Fruit fly (Drosophila melanogaster) whole organism, prepupa: ENCODE results near the gene mldr.
A peak's percentile ranks its signal among the peaks of the same experiment; 100 is the strongest.

Source experiments
- Blimp-1 ChIP-seq: fragments of 200-800 bp; sonication (Bioruptor generic); optimal IDR thresholded peaks from 3 replicates; lab custom pipeline; 2017; ENCODE audit warnings: missing biosample characterization, missing genetic modification characterization, mild to moderate bottlenecking, moderate library complexity, missing genetic modification reagents
- CG10631 ChIP-seq: fragments of 200-800 bp; sonication (Bioruptor generic); optimal IDR thresholded peaks from 2 replicates; lab custom pipeline; 2016; ENCODE audit warnings: missing biosample characterization, missing genetic modification characterization
- CG11294 ChIP-seq: fragments of 200-800 bp; sonication (Bioruptor generic); IDR thresholded peaks from 2 replicates; pipeline ENCODE4 v1.3.6; 2022; ENCODE audit warnings: missing biosample characterization, missing genetic modification characterization
- CG11902 ChIP-seq: fragments of 200-800 bp; sonication (Bioruptor generic); optimal IDR thresholded peaks from 3 replicates; lab custom pipeline; 2016; ENCODE audit warnings: missing biosample characterization, missing genetic modification characterization
- CG15336 ChIP-seq: fragments of 200-800 bp; sonication (Bioruptor generic); IDR thresholded peaks from 2 replicates; pipeline ENCODE4 v1.3.6; 2022; ENCODE audit warnings: missing biosample characterization, missing genetic modification characterization
- CG1621 ChIP-seq: fragments of 200-800 bp; sonication (Bioruptor generic); optimal IDR thresholded peaks from 3 replicates; lab custom pipeline; 2018; ENCODE audit warnings: missing biosample characterization, mild to moderate bottlenecking, missing genetic modification characterization
- CG31627 ChIP-seq: fragments of 200-800 bp; sonication (Bioruptor generic); optimal IDR thresholded peaks from 3 replicates; lab custom pipeline; 2016; ENCODE audit warnings: missing biosample characterization, missing genetic modification characterization
- CG32006 ChIP-seq: fragments of 200-800 bp; sonication (Bioruptor generic); optimal IDR thresholded peaks from 3 replicates; lab custom pipeline; 2017; ENCODE audit warnings: missing biosample characterization, mild to moderate bottlenecking, missing genetic modification characterization
- CG34406 ChIP-seq: fragments of 200-800 bp; sonication (Bioruptor generic); optimal IDR thresholded peaks from 3 replicates; lab custom pipeline; 2016; ENCODE audit warnings: missing biosample characterization, missing genetic modification characterization
- CG3919 ChIP-seq: fragments of 200-800 bp; sonication (Bioruptor generic); optimal IDR thresholded peaks from 3 replicates; lab custom pipeline; 2016; ENCODE audit warnings: missing biosample characterization, missing genetic modification characterization
- CG4318 ChIP-seq: fragments of 200-800 bp; sonication (Bioruptor generic); optimal IDR thresholded peaks from 3 replicates; lab custom pipeline; 2017; ENCODE audit warnings: missing biosample characterization, mild to moderate bottlenecking, missing genetic modification characterization
- CG6163 ChIP-seq: fragments of 200-800 bp; sonication (Bioruptor generic); IDR thresholded peaks from 3 replicates; pipeline ENCODE4 v1.3.6; 2022; ENCODE audit warnings: missing biosample characterization, missing genetic modification characterization
- CG6276 ChIP-seq: fragments of 200-800 bp; sonication (Bioruptor generic); optimal IDR thresholded peaks from 2 replicates; lab custom pipeline; 2017; ENCODE audit warnings: missing biosample characterization, mild to moderate bottlenecking, missing genetic modification characterization
- CG6792 ChIP-seq: fragments of 200-800 bp; sonication (Bioruptor generic); optimal IDR thresholded peaks from 3 replicates; lab custom pipeline; 2016; ENCODE audit warnings: missing biosample characterization, missing genetic modification characterization
- CG6808 ChIP-seq: fragments of 200-800 bp; sonication (Bioruptor generic); optimal IDR thresholded peaks from 3 replicates; lab custom pipeline; 2017; ENCODE audit warnings: missing biosample characterization, missing genetic modification characterization, mild to moderate bottlenecking, moderate library complexity, missing genetic modification reagents
- CG6854 ChIP-seq: fragments of 200-800 bp; sonication (Bioruptor generic); optimal IDR thresholded peaks from 2 replicates; lab custom pipeline; 2017; ENCODE audit warnings: missing biosample characterization, mild to moderate bottlenecking, missing genetic modification characterization
- CG7368 ChIP-seq: fragments of 200-800 bp; sonication (Bioruptor generic); optimal IDR thresholded peaks from 3 replicates; lab custom pipeline; 2016; ENCODE audit warnings: missing biosample characterization, missing genetic modification characterization
- CG8119 ChIP-seq: fragments of 200-800 bp; sonication (Bioruptor generic); IDR thresholded peaks from 3 replicates; pipeline ENCODE4 v1.3.6; 2022; ENCODE audit warnings: missing biosample characterization, missing genetic modification characterization
- CG8319 ChIP-seq: fragments of 200-800 bp; sonication (Bioruptor generic); optimal IDR thresholded peaks from 3 replicates; lab custom pipeline; 2016; ENCODE audit warnings: missing biosample characterization, missing genetic modification characterization
- CG8632 ChIP-seq: fragments of 200-800 bp; sonication (Bioruptor generic); optimal IDR thresholded peaks from 3 replicates; lab custom pipeline; 2016; ENCODE audit warnings: missing biosample characterization, missing genetic modification characterization
- CG9139 ChIP-seq: fragments of 200-800 bp; sonication (Bioruptor generic); optimal IDR thresholded peaks from 3 replicates; lab custom pipeline; 2017; ENCODE audit warnings: missing biosample characterization, mild to moderate bottlenecking, missing genetic modification characterization
- Eip75B ChIP-seq: fragments of 200-800 bp; sonication (Bioruptor generic); optimal IDR thresholded peaks from 3 replicates; lab custom pipeline; 2016; ENCODE audit warnings: missing biosample characterization, missing genetic modification characterization
- Eip78C ChIP-seq: fragments of 200-800 bp; sonication (Bioruptor generic); peaks from one replicate; lab custom pipeline; 2016; ENCODE audit warnings: missing biosample characterization, missing genetic modification characterization
- Eip93F ChIP-seq: fragments of 200-800 bp; sonication (Bioruptor generic); optimal IDR thresholded peaks from 2 replicates; lab custom pipeline; 2016; ENCODE audit warnings: missing biosample characterization, mild to moderate bottlenecking, missing genetic modification characterization
- Ets21C ChIP-seq: fragments of 200-800 bp; sonication (Bioruptor generic); optimal IDR thresholded peaks from 3 replicates; lab custom pipeline; 2016; ENCODE audit warnings: missing biosample characterization, missing genetic modification characterization
- Gug ChIP-seq: fragments of 200-800 bp; sonication (Bioruptor generic); IDR thresholded peaks from 2 replicates; pipeline ENCODE4 v1.3.6; 2022; ENCODE audit warnings: missing biosample characterization, missing genetic modification characterization
- Hr38 ChIP-seq: sonication (Bioruptor generic); optimal IDR thresholded peaks from 2 replicates; lab custom pipeline; 2016; ENCODE audit warnings: missing biosample characterization, missing genetic modification characterization
- Hr4 ChIP-seq: fragments of 200-800 bp; sonication (Bioruptor generic); optimal IDR thresholded peaks from 3 replicates; lab custom pipeline; 2016; ENCODE audit warnings: missing biosample characterization, missing genetic modification characterization
- Met ChIP-seq: fragments of 200-800 bp; sonication (Bioruptor generic); optimal IDR thresholded peaks from 3 replicates; lab custom pipeline; 2016; ENCODE audit warnings: missing biosample characterization, missing genetic modification characterization
- Sox14 ChIP-seq: fragments of 200-800 bp; sonication (Bioruptor generic); optimal IDR thresholded peaks from 3 replicates; lab custom pipeline; 2016; ENCODE audit warnings: missing biosample characterization, missing genetic modification characterization
- achi ChIP-seq: fragments of 200-800 bp; sonication (Bioruptor generic); optimal IDR thresholded peaks from 3 replicates; lab custom pipeline; 2016; ENCODE audit warnings: missing biosample characterization, missing genetic modification characterization
- acj6 ChIP-seq: fragments of 200-800 bp; sonication (Bioruptor generic); optimal IDR thresholded peaks from 3 replicates; lab custom pipeline; 2016; ENCODE audit warnings: missing biosample characterization, missing genetic modification characterization
- cyc ChIP-seq: fragments of 200-800 bp; sonication (Bioruptor generic); optimal IDR thresholded peaks from 3 replicates; lab custom pipeline; 2016; ENCODE audit warnings: missing biosample characterization, missing genetic modification characterization
- dsx ChIP-seq: fragments of 200-800 bp; optimal IDR thresholded peaks from 3 replicates; lab custom pipeline; 2019; ENCODE audit warnings: missing biosample characterization, mild to moderate bottlenecking, missing genetic modification characterization, moderate library complexity; ENCODE audit not compliant: poor library complexity, severe bottlenecking
- eg ChIP-seq: fragments of 200-800 bp; sonication (Bioruptor generic); IDR thresholded peaks from 3 replicates; pipeline ENCODE4 v1.3.6; 2022; ENCODE audit warnings: missing biosample characterization, missing genetic modification characterization
- esn ChIP-seq: fragments of 200-800 bp; sonication (Bioruptor generic); optimal IDR thresholded peaks from 2 replicates; lab custom pipeline; 2016; ENCODE audit warnings: missing biosample characterization, mild to moderate bottlenecking, missing genetic modification characterization, moderate library complexity
- fd59A ChIP-seq: fragments of 200-800 bp; sonication (Bioruptor generic); optimal IDR thresholded peaks from 2 replicates; lab custom pipeline; 2017; ENCODE audit warnings: missing biosample characterization, mild to moderate bottlenecking, missing genetic modification characterization, missing genetic modification reagents
- lz ChIP-seq: fragments of 200-800 bp; sonication (Bioruptor generic); optimal IDR thresholded peaks from 3 replicates; lab custom pipeline; 2016; ENCODE audit warnings: missing biosample characterization, missing genetic modification characterization
- net ChIP-seq: fragments of 200-800 bp; sonication (Bioruptor generic); optimal IDR thresholded peaks from 3 replicates; lab custom pipeline; 2016; ENCODE audit warnings: missing biosample characterization, missing genetic modification characterization
- pdm3 ChIP-seq: fragments of 200-800 bp; sonication (Bioruptor generic); optimal IDR thresholded peaks from 3 replicates; lab custom pipeline; 2016; ENCODE audit warnings: missing biosample characterization, missing genetic modification characterization
- ss ChIP-seq, 2 experiments: fragments of 200-800 bp; sonication (Bioruptor generic); optimal IDR thresholded peaks; 2 replicates in 1 of 2; 3 replicates in 1 of 2; lab custom pipeline; 2017 to 2018; ENCODE audit warnings: mild to moderate bottlenecking in 2 of 2, missing biosample characterization in 2 of 2, missing genetic modification characterization in 2 of 2, moderate library complexity in 1 of 2
- svp ChIP-seq: fragments of 200-800 bp; sonication (Bioruptor generic); peaks from one replicate; lab custom pipeline; 2016; ENCODE audit warnings: missing biosample characterization, missing genetic modification characterization
- topi ChIP-seq: fragments of 200-800 bp; sonication (Bioruptor generic); optimal IDR thresholded peaks from 3 replicates; lab custom pipeline; 2016; ENCODE audit warnings: missing biosample characterization, missing genetic modification characterization
- vri ChIP-seq: fragments of 200-800 bp; sonication (Bioruptor generic); optimal IDR thresholded peaks from 3 replicates; lab custom pipeline; 2016; ENCODE audit warnings: missing biosample characterization, mild to moderate bottlenecking, missing genetic modification characterization

mldr gene

DNA sequence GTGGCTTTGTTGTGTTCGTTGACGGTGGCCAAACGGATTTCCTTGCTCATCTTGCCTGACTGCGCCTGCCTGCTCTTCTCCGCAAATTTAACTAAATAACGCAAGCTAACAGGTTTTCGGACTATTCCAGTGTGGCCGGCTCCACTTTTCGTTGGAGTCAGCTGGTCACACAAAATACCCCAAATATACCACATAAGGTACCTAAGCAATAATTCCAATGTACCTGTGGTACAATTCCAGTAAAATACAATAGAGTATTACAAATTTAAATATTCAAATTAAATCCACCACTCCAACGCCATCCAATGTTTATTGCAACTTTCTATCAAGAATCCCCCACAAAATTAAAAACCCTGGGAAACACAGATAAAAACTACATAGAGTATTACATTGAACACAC, 14.5 kb upstream of the mldr start, which contains the start of gene CG3566 (continued):
- TF ChIP-seq esn (GFP tag; lab: Kevin White, UChicago) (peak; percentile 21), svp (GFP tag; lab: Kevin White, UChicago) (peak; percentile 52), dsx (GFP tag; lab: Kevin White, UChicago) (peak; percentile 0), CG15336 (GFP tag; lab: Robert Waterston, UW) (0 out of 2 replicates have a peak, but pooled peaks have one; percentile 27), Hr4 (GFP tag; lab: Kevin White, UChicago) (no peak), CG7368 (no peak), CG10631 (no peak), CG6163 (GFP tag; lab: Robert Waterston, UW) (no peak), CG31627 (GFP tag; lab: Kevin White, UChicago) (no peak), cyc (GFP tag; lab: Kevin White, UChicago) (no peak), CG11902 (GFP tag; lab: Kevin White, UChicago) (no peak), Hr38 (GFP tag; lab: Kevin White, UChicago) (no peak), Gug (no peak), CG6276 (GFP tag; lab: Kevin White, UChicago) (no peak), Eip93F (GFP tag; lab: Kevin White, UChicago) (no peak), CG8319 (GFP tag; lab: Kevin White, UChicago) (no peak), Eip78C (GFP tag; lab: Kevin White, UChicago) (peak; percentile 63), achi (GFP tag; lab: Kevin White, UChicago) (no peak), lz (GFP tag; lab: Kevin White, UChicago) (no peak), CG6808 (GFP tag; lab: Kevin White, UChicago) (no peak), CG6854 (GFP tag; lab: Kevin White, UChicago) (no peak), Ets21C (no peak), topi (GFP tag; lab: Kevin White, UChicago) (no peak), CG9139 (GFP tag; lab: Kevin White, UChicago) (no peak), CG34406 (no peak), net (GFP tag; lab: Kevin White, UChicago) (no peak), CG11294 (GFP tag; lab: Robert Waterston, UW) (no peak), acj6 (GFP tag; lab: Kevin White, UChicago) (no peak), Eip75B (no peak), Met (GFP tag; lab: Kevin White, UChicago) (no peak), Blimp-1 (GFP tag; lab: Kevin White, UChicago) (no peak), ss (GFP tag; optimal IDR thresholded peaks at IDR 0.05; lab: Kevin White, UChicago) (no peak), CG4318 (GFP tag; lab: Kevin White, UChicago) (no peak), vri (GFP tag; lab: Kevin White, UChicago) (peak; percentile 16)

DNA sequence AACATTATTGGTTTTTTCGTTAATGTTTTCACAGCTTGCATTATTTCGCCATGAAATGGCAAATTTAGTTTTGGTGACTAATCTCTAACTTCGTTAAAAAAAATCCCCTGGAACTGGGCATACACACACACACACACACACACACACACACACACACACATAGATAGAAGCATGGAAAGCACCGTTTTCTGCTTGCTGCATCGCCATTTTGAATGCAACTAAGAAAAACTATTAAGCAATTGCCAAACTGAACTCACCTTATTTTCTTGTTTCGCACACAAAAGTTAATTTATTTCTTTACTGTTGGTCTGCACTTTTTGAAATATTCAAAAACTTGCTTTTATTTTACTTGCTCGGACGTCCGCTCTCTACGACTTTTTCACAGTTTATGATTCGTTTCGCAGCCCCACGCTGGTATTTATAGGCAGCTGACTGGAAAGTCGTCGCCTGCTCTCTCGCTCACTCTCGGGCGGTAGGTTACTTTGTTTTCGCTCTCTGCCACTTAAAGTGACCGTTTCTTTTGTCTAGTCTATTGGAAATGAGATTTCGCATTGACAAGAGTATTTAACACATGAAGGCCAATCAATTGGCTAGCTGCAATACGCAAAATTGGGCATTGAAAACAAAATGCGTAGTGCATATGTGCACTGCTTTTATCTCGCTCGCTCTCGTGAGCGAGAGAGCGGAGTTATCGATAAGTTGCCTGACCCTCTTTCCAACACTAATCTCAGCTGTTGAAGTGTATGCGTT, 12.0 kb upstream of the mldr start:
- TF ChIP-seq dsx (GFP tag; lab: Kevin White, UChicago) (peak; percentile 10), esn (GFP tag; lab: Kevin White, UChicago) (peak; percentile 45), CG8632 (GFP tag; lab: Kevin White, UChicago) (peak; percentile 4), ss (GFP tag; optimal IDR thresholded peaks at IDR 0.05; lab: Kevin White, UChicago) (peak in 1 of 2 experiments; percentile 22), CG8119 (peak; percentile 27; the same call in 1 of the 3 replicates), pdm3 (GFP tag; lab: Kevin White, UChicago) (no peak), svp (GFP tag; lab: Kevin White, UChicago) (peak; percentile 79), net (GFP tag; lab: Kevin White, UChicago) (peak; percentile 7), Met (GFP tag; lab: Kevin White, UChicago) (peak; percentile 34), CG32006 (GFP tag; lab: Kevin White, UChicago) (no peak), Eip93F (GFP tag; lab: Kevin White, UChicago) (no peak), CG6792 (GFP tag; lab: Kevin White, UChicago) (no peak), Sox14 (GFP tag; lab: Kevin White, UChicago) (peak; percentile 52), cyc (GFP tag; lab: Kevin White, UChicago) (peak; percentile 6), CG9139 (GFP tag; lab: Kevin White, UChicago) (no peak), eg (GFP tag; lab: Robert Waterston, UW) (no peak), CG4318 (GFP tag; lab: Kevin White, UChicago) (no peak), Eip75B (peak; percentile 27), CG3919 (GFP tag; lab: Kevin White, UChicago) (peak; percentile 40), achi (GFP tag; lab: Kevin White, UChicago) (peak; percentile 33), Blimp-1 (GFP tag; lab: Kevin White, UChicago) (peak; percentile 2), topi (GFP tag; lab: Kevin White, UChicago) (peak; percentile 56), CG1621 (tag; lab: Kevin White, UChicago) (no peak), Eip78C (GFP tag; lab: Kevin White, UChicago) (peak; percentile 72), fd59A (GFP tag; lab: Kevin White, UChicago) (no peak)
